Worm (Caenorhabditis elegans): ENCODE data around the gene dcar-1.
"Not testable (repeated sequence)": the region's sequence is repeated elsewhere in the genome, so short reads cannot be mapped to it uniquely, and the experiment has no call there.

dcar-1 gene

DNA sequence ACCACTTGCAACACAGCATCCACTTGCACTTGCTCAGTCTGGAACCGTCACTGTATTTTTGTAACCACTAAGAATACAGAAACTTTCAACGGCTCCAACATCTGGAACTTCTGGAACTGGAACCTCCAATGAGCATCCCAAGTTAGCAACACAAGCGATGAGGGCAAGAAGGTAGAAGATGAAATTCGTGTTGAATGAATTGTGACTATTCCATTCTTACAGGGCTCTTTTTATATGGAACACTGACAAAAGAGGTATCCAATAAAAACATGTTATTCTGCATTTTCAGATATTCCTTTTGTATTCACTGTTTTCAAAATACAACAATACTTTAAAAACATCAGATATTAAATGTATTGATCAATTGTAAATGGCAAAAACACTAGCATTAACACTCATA, 16.2 kb upstream of the dcar-1 start, which contains the start of gene C06H5.11:
C06H5.11 (minus strand) TSS at position 101 of the 400 bp plus-strand sequence.
- not testable (repeated sequence) for TF ChIP-seq hlh-8, K02D7.2, tbx-7 (tag; optimal IDR thresholded peaks at IDR 0.05)

DNA sequence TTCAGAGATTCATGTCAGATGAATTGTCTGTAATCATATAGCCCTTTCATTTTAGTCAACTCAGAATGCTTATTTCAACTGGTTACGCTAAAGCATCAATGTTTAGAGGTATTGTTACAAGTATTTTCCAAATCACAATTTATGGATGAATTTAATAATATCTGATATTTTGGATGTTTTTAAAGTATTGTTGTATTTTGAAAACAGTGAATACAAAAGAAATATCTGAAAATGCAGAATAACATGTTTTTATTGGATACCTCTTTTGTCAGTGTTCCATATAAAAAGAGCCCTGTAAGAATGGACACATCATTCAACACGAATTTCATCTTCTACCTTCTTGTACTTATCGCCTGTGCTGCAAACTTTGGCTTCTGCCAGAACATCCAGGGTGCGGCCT, 15.6 kb upstream of the dcar-1 start, which contains the start of gene C06H5.12:
C06H5.12 (plus strand) TSS at position 301 of the 400 bp plus-strand sequence.
- TF ChIP-seq sdc-2 (tag; optimal IDR thresholded peaks at IDR 0.05); hlh-15 (tag; optimal IDR thresholded peaks at IDR 0.05); hlh-30 (tag; optimal IDR thresholded peaks at IDR 0.05; ENCODE audit: insufficient read depth): not testable (repeated sequence)

DNA sequence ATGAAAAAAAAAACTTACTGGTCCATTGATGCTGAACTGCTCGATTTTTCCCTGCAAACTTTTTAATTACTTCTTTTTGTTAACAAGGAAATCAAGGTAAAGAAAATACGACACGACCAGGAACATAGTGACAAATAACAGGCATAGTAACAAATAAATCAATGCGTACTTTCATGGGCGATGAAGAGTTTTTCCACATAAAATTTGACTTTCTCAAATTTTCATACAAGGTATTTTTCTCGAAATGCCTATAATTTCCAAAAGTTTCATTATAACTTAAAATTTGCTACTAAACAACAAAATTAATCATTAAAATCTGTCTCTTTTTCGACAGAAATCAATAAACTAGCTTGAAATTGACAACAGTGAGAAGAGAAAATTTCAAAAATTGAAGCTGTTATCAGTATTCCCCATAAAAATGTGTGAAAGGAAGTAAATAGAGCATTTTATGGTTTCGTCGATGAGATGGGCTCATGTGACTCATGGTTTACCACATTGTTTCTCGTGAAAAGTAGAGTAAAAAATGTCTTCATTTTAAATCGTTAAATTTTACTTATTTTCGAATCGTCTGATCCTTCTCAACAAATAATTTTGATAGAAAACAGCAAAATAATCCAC, 13.3 kb upstream of the dcar-1 start, which contains the start of gene fbxa-156:
fbxa-156 (minus strand) TSS at position 51 of the 618 bp plus-strand sequence.
- no peak for TF ChIP-seq K02D7.2 (tag; optimal IDR thresholded peaks at IDR 0.05)

DNA sequence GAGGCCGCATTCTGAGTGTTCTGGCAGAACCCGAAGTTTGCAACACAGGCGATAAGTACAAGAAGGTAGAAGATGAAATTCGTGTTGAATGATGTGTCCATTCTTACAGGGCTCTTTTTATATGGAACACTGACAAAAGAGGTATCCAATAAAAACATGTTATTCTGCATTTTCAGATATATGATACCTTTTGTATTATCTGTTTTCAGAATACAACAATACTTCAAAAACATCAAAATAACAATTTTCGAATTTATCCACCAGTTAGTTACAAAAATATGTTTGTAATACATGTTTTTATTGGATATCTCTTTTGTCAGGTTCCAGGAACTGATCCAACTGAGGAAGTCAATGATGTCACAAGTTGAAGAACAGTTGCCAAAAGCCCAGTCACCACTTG, 12.5 kb upstream of the dcar-1 start, which contains the start of gene C06H5.13:
C06H5.13 (minus strand) TSS at position 101 of the 400 bp plus-strand sequence.
- TF ChIP-seq ref-2, nhr-232, unc-42 (tag; optimal IDR thresholded peaks at IDR 0.05): not testable (repeated sequence)

DNA sequence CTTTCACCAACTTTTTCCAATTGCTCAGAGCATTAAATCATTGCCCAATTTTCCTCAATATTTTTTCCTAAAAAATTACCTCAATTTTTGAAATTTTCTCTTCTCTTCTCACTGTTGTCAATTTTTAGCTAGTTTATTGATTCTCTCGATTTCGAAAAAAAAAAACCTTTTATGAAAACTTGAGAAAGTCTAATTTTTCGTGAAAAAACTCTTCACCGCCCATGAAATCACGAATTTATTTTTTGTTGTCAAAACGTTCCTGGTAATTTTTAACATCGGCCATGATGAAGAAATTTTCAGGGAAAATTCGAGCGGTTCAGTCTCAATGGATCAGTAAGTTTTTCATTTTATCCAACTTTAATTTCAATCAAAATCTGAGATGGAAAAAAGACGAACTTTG, 10.6 kb upstream of the dcar-1 start, which contains the start of gene fbxa-157:
fbxa-157 (plus strand) TSS at position 301 of the 400 bp plus-strand sequence.
- no peak for TF ChIP-seq ceh-19 (GFP tag; optimal IDR thresholded peaks at IDR 0.05)

DNA sequence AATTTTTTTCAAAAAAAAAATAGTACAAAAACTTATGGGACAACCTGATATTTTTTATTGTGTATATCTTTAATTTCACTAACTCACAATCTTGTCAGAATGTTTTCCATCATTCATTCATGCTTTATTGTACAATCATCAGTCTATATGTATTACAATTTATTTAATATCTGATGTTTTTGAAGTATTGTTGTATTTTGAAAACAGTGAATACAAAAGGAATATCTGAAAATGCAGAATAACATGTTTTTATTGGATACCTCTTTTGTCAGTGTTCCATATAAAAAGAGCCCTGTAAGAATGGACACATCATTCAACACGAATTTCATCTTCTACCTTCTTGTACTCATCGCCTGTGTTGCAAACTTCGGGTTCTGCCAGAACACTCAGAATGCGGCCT, 6.3 kb upstream of the dcar-1 start, which contains the start of gene C06H5.14:
C06H5.14 (plus strand) TSS at position 301 of the 400 bp plus-strand sequence.
- not testable (repeated sequence) for TF ChIP-seq ttx-3, ceh-22, dve-1 (tag; optimal IDR thresholded peaks at IDR 0.05)

DNA sequence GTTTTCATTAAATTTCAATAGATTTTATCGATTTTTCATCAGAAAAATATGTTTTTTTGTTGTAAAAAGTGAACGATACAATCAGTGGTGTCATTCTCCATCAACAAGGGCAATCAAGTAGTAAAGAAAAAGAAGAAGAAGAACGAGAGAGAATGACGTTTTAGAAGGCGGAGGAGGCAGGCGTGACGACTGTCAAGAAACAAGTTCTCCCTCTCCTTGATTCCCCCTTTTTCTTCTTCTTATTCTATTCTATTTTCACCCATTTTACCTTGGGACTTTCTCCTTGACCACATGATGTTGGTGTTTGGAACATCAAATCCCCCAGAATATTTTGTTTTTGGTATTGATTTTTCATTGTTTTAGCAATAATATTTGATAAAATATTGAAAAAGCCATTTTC, 4.4 kb upstream of the dcar-1 start:
- TF ChIP-seq pros-1 (tag; optimal IDR thresholded peaks at IDR 0.05), result no peak
- no peak for TF ChIP-seq nhr-11 (tag; optimal IDR thresholded peaks at IDR 0.05)
- no peak for TF ChIP-seq pax-1 (tag; optimal IDR thresholded peaks at IDR 0.05)
- no peak for TF ChIP-seq madf-2 (tag; optimal IDR thresholded peaks at IDR 0.05)
- TF ChIP-seq ceh-24 (tag; optimal IDR thresholded peaks at IDR 0.05), result no peak
- TF ChIP-seq elt-4 (tag; optimal IDR thresholded peaks at IDR 0.05), result no peak
- no peak for TF ChIP-seq fkh-6 (tag; optimal IDR thresholded peaks at IDR 0.05)
- TF ChIP-seq ceh-14 (tag; optimal IDR thresholded peaks at IDR 0.05), result no peak
- TF ChIP-seq ceh-19 (GFP tag; optimal IDR thresholded peaks at IDR 0.05), result no peak
- TF ChIP-seq pag-3 (tag; optimal IDR thresholded peaks at IDR 0.05; ENCODE audit: borderline replicate concordance), result no peak
- TF ChIP-seq Y22D7AL.16 (tag; optimal IDR thresholded peaks at IDR 0.05), result no peak
- no peak for TF ChIP-seq mec-3 (tag; optimal IDR thresholded peaks at IDR 0.05; ENCODE audit: borderline replicate concordance)
- no peak for TF ChIP-seq fax-1 (tag; optimal IDR thresholded peaks at IDR 0.05)
- no peak for TF ChIP-seq ceh-22 (tag; optimal IDR thresholded peaks at IDR 0.05)
- no peak for TF ChIP-seq hlh-15 (tag; optimal IDR thresholded peaks at IDR 0.05)
- no peak for TF ChIP-seq hlh-13 (GFP tag; optimal IDR thresholded peaks at IDR 0.05)
- TF ChIP-seq odd-2 (tag; optimal IDR thresholded peaks at IDR 0.05), result no peak
- TF ChIP-seq unc-3 (GFP tag; conservative IDR thresholded peaks at IDR 0.05), result no peak
- TF ChIP-seq unc-3 (tag; optimal IDR thresholded peaks at IDR 0.05), result no peak
- no peak for TF ChIP-seq gmeb-2 (tag; optimal IDR thresholded peaks at IDR 0.05)
